Fruit fly (Drosophila melanogaster) whole organism, prepupa: ENCODE data around the gene CG13920.

Experiments used
- Blimp-1 ChIP-seq: fragments of 200-800 bp; sonication (Bioruptor generic); optimal IDR thresholded peaks from 3 replicates; lab custom pipeline; 2017; ENCODE audit warnings: missing biosample characterization, missing genetic modification characterization, mild to moderate bottlenecking, moderate library complexity, missing genetic modification reagents
- CG10631 ChIP-seq: fragments of 200-800 bp; sonication (Bioruptor generic); optimal IDR thresholded peaks from 2 replicates; lab custom pipeline; 2016; ENCODE audit warnings: missing biosample characterization, missing genetic modification characterization
- CG11902 ChIP-seq: fragments of 200-800 bp; sonication (Bioruptor generic); optimal IDR thresholded peaks from 3 replicates; lab custom pipeline; 2016; ENCODE audit warnings: missing biosample characterization, missing genetic modification characterization
- CG15336 ChIP-seq: fragments of 200-800 bp; sonication (Bioruptor generic); IDR thresholded peaks from 2 replicates; pipeline ENCODE4 v1.3.6; 2022; ENCODE audit warnings: missing biosample characterization, missing genetic modification characterization
- CG16779 ChIP-seq: fragments of 200-800 bp; sonication (Bioruptor generic); optimal IDR thresholded peaks from 3 replicates; lab custom pipeline; 2017; ENCODE audit warnings: missing biosample characterization, mild to moderate bottlenecking, missing genetic modification characterization
- CG3032 ChIP-seq: fragments of 200-800 bp; optimal IDR thresholded peaks from 2 replicates; lab custom pipeline; 2019; ENCODE audit warnings: missing biosample characterization, mild to moderate bottlenecking, missing genetic modification characterization, moderate library complexity
- CG31627 ChIP-seq: fragments of 200-800 bp; sonication (Bioruptor generic); optimal IDR thresholded peaks from 3 replicates; lab custom pipeline; 2016; ENCODE audit warnings: missing biosample characterization, missing genetic modification characterization
- CG32006 ChIP-seq: fragments of 200-800 bp; sonication (Bioruptor generic); optimal IDR thresholded peaks from 3 replicates; lab custom pipeline; 2017; ENCODE audit warnings: missing biosample characterization, mild to moderate bottlenecking, missing genetic modification characterization
- CG34406 ChIP-seq: fragments of 200-800 bp; sonication (Bioruptor generic); optimal IDR thresholded peaks from 3 replicates; lab custom pipeline; 2016; ENCODE audit warnings: missing biosample characterization, missing genetic modification characterization
- CG3919 ChIP-seq: fragments of 200-800 bp; sonication (Bioruptor generic); optimal IDR thresholded peaks from 3 replicates; lab custom pipeline; 2016; ENCODE audit warnings: missing biosample characterization, missing genetic modification characterization
- CG4318 ChIP-seq: fragments of 200-800 bp; sonication (Bioruptor generic); optimal IDR thresholded peaks from 3 replicates; lab custom pipeline; 2017; ENCODE audit warnings: missing biosample characterization, mild to moderate bottlenecking, missing genetic modification characterization
- CG6163 ChIP-seq: fragments of 200-800 bp; sonication (Bioruptor generic); IDR thresholded peaks from 3 replicates; pipeline ENCODE4 v1.3.6; 2022; ENCODE audit warnings: missing biosample characterization, missing genetic modification characterization
- CG6276 ChIP-seq: fragments of 200-800 bp; sonication (Bioruptor generic); optimal IDR thresholded peaks from 2 replicates; lab custom pipeline; 2017; ENCODE audit warnings: missing biosample characterization, mild to moderate bottlenecking, missing genetic modification characterization
- CG7368 ChIP-seq: fragments of 200-800 bp; sonication (Bioruptor generic); optimal IDR thresholded peaks from 3 replicates; lab custom pipeline; 2016; ENCODE audit warnings: missing biosample characterization, missing genetic modification characterization
- CG8119 ChIP-seq: fragments of 200-800 bp; sonication (Bioruptor generic); IDR thresholded peaks from 3 replicates; pipeline ENCODE4 v1.3.6; 2022; ENCODE audit warnings: missing biosample characterization, missing genetic modification characterization
- CG8319 ChIP-seq: fragments of 200-800 bp; sonication (Bioruptor generic); optimal IDR thresholded peaks from 3 replicates; lab custom pipeline; 2016; ENCODE audit warnings: missing biosample characterization, missing genetic modification characterization
- CG8632 ChIP-seq: fragments of 200-800 bp; sonication (Bioruptor generic); optimal IDR thresholded peaks from 3 replicates; lab custom pipeline; 2016; ENCODE audit warnings: missing biosample characterization, missing genetic modification characterization
- CG9139 ChIP-seq: fragments of 200-800 bp; sonication (Bioruptor generic); optimal IDR thresholded peaks from 3 replicates; lab custom pipeline; 2017; ENCODE audit warnings: missing biosample characterization, mild to moderate bottlenecking, missing genetic modification characterization
- Eip75B ChIP-seq: fragments of 200-800 bp; sonication (Bioruptor generic); optimal IDR thresholded peaks from 3 replicates; lab custom pipeline; 2016; ENCODE audit warnings: missing biosample characterization, missing genetic modification characterization
- Eip78C ChIP-seq: fragments of 200-800 bp; sonication (Bioruptor generic); peaks from one replicate; lab custom pipeline; 2016; ENCODE audit warnings: missing biosample characterization, missing genetic modification characterization
- Eip93F ChIP-seq: fragments of 200-800 bp; sonication (Bioruptor generic); optimal IDR thresholded peaks from 2 replicates; lab custom pipeline; 2016; ENCODE audit warnings: missing biosample characterization, mild to moderate bottlenecking, missing genetic modification characterization
- Ets21C ChIP-seq: fragments of 200-800 bp; sonication (Bioruptor generic); optimal IDR thresholded peaks from 3 replicates; lab custom pipeline; 2016; ENCODE audit warnings: missing biosample characterization, missing genetic modification characterization
- Ets96B ChIP-seq: fragments of 200-800 bp; optimal IDR thresholded peaks from 2 replicates; lab custom pipeline; 2019; ENCODE audit warnings: missing biosample characterization, mild to moderate bottlenecking, missing genetic modification characterization, moderate library complexity
- Gug ChIP-seq: fragments of 200-800 bp; sonication (Bioruptor generic); IDR thresholded peaks from 2 replicates; pipeline ENCODE4 v1.3.6; 2022; ENCODE audit warnings: missing biosample characterization, missing genetic modification characterization
- Hr38 ChIP-seq: sonication (Bioruptor generic); optimal IDR thresholded peaks from 2 replicates; lab custom pipeline; 2016; ENCODE audit warnings: missing biosample characterization, missing genetic modification characterization
- Hr39 ChIP-seq: fragments of 200-800 bp; sonication (Bioruptor generic); optimal IDR thresholded peaks from 2 replicates; lab custom pipeline; 2016; ENCODE audit warnings: missing biosample characterization, missing genetic modification characterization
- Hr4 ChIP-seq: fragments of 200-800 bp; sonication (Bioruptor generic); optimal IDR thresholded peaks from 3 replicates; lab custom pipeline; 2016; ENCODE audit warnings: missing biosample characterization, missing genetic modification characterization
- Lpt ChIP-seq: fragments of 200-800 bp; sonication (Bioruptor generic); optimal IDR thresholded peaks from 3 replicates; lab custom pipeline; 2016; ENCODE audit warnings: missing biosample characterization, missing genetic modification characterization
- Met ChIP-seq: fragments of 200-800 bp; sonication (Bioruptor generic); optimal IDR thresholded peaks from 3 replicates; lab custom pipeline; 2016; ENCODE audit warnings: missing biosample characterization, missing genetic modification characterization
- OdsH ChIP-seq: fragments of 200-800 bp; sonication (Bioruptor generic); optimal IDR thresholded peaks from 3 replicates; lab custom pipeline; 2016; ENCODE audit warnings: missing biosample characterization, missing genetic modification characterization
- Smox ChIP-seq: fragments of 200-800 bp; sonication (Bioruptor generic); optimal IDR thresholded peaks from 3 replicates; lab custom pipeline; 2016; ENCODE audit warnings: missing biosample characterization, missing genetic modification characterization
- Sox102F ChIP-seq: fragments of 200-800 bp; sonication (Bioruptor generic); optimal IDR thresholded peaks from 2 replicates; lab custom pipeline; 2016; ENCODE audit warnings: missing biosample characterization, mild to moderate bottlenecking, missing genetic modification characterization
- Sox14 ChIP-seq: fragments of 200-800 bp; sonication (Bioruptor generic); optimal IDR thresholded peaks from 3 replicates; lab custom pipeline; 2016; ENCODE audit warnings: missing biosample characterization, missing genetic modification characterization
- Sox15 ChIP-seq: fragments of 200-800 bp; sonication (Bioruptor generic); optimal IDR thresholded peaks from 3 replicates; lab custom pipeline; 2016; ENCODE audit warnings: missing biosample characterization, missing genetic modification characterization
- achi ChIP-seq: fragments of 200-800 bp; sonication (Bioruptor generic); optimal IDR thresholded peaks from 3 replicates; lab custom pipeline; 2016; ENCODE audit warnings: missing biosample characterization, missing genetic modification characterization
- acj6 ChIP-seq: fragments of 200-800 bp; sonication (Bioruptor generic); optimal IDR thresholded peaks from 3 replicates; lab custom pipeline; 2016; ENCODE audit warnings: missing biosample characterization, missing genetic modification characterization
- cyc ChIP-seq: fragments of 200-800 bp; sonication (Bioruptor generic); optimal IDR thresholded peaks from 3 replicates; lab custom pipeline; 2016; ENCODE audit warnings: missing biosample characterization, missing genetic modification characterization
- dac ChIP-seq: fragments of 200-800 bp; sonication (Bioruptor generic); optimal IDR thresholded peaks from 2 replicates; lab custom pipeline; 2017; ENCODE audit warnings: missing biosample characterization, mild to moderate bottlenecking, missing genetic modification characterization
- dsx ChIP-seq: fragments of 200-800 bp; optimal IDR thresholded peaks from 3 replicates; lab custom pipeline; 2019; ENCODE audit warnings: missing biosample characterization, mild to moderate bottlenecking, missing genetic modification characterization, moderate library complexity; ENCODE audit not compliant: poor library complexity, severe bottlenecking
- eg ChIP-seq: fragments of 200-800 bp; sonication (Bioruptor generic); IDR thresholded peaks from 3 replicates; pipeline ENCODE4 v1.3.6; 2022; ENCODE audit warnings: missing biosample characterization, missing genetic modification characterization
- esn ChIP-seq: fragments of 200-800 bp; sonication (Bioruptor generic); optimal IDR thresholded peaks from 2 replicates; lab custom pipeline; 2016; ENCODE audit warnings: missing biosample characterization, mild to moderate bottlenecking, missing genetic modification characterization, moderate library complexity
- fd59A ChIP-seq: fragments of 200-800 bp; sonication (Bioruptor generic); optimal IDR thresholded peaks from 2 replicates; lab custom pipeline; 2017; ENCODE audit warnings: missing biosample characterization, mild to moderate bottlenecking, missing genetic modification characterization, missing genetic modification reagents
- fd85E ChIP-seq: fragments of 200-800 bp; sonication (Bioruptor generic); optimal IDR thresholded peaks from 3 replicates; lab custom pipeline; 2016; ENCODE audit warnings: missing biosample characterization, missing genetic modification characterization
- lz ChIP-seq: fragments of 200-800 bp; sonication (Bioruptor generic); optimal IDR thresholded peaks from 3 replicates; lab custom pipeline; 2016; ENCODE audit warnings: missing biosample characterization, missing genetic modification characterization
- net ChIP-seq: fragments of 200-800 bp; sonication (Bioruptor generic); optimal IDR thresholded peaks from 3 replicates; lab custom pipeline; 2016; ENCODE audit warnings: missing biosample characterization, missing genetic modification characterization
- salr ChIP-seq, 2 experiments: fragments of 200-800 bp; sonication (Bioruptor generic); optimal IDR thresholded peaks; 3 replicates each; lab custom pipeline; 2016 to 2018; ENCODE audit warnings: missing biosample characterization in 2 of 2, missing genetic modification characterization in 2 of 2, mild to moderate bottlenecking in 1 of 2
- spab ChIP-seq: fragments of 200-800 bp; sonication (Bioruptor generic); optimal IDR thresholded peaks from 2 replicates; lab custom pipeline; 2017; ENCODE audit warnings: missing biosample characterization, mild to moderate bottlenecking, missing genetic modification characterization, missing genetic modification reagents
- ss ChIP-seq, 2 experiments: fragments of 200-800 bp; sonication (Bioruptor generic); optimal IDR thresholded peaks; 2 replicates in 1 of 2; 3 replicates in 1 of 2; lab custom pipeline; 2017 to 2018; ENCODE audit warnings: mild to moderate bottlenecking in 2 of 2, missing biosample characterization in 2 of 2, missing genetic modification characterization in 2 of 2, moderate library complexity in 1 of 2
- svp ChIP-seq: fragments of 200-800 bp; sonication (Bioruptor generic); peaks from one replicate; lab custom pipeline; 2016; ENCODE audit warnings: missing biosample characterization, missing genetic modification characterization
- topi ChIP-seq: fragments of 200-800 bp; sonication (Bioruptor generic); optimal IDR thresholded peaks from 3 replicates; lab custom pipeline; 2016; ENCODE audit warnings: missing biosample characterization, missing genetic modification characterization
- vri ChIP-seq: fragments of 200-800 bp; sonication (Bioruptor generic); optimal IDR thresholded peaks from 3 replicates; lab custom pipeline; 2016; ENCODE audit warnings: missing biosample characterization, mild to moderate bottlenecking, missing genetic modification characterization

CG13920 gene

dm6 chr3L:1692122-1692786 lies 43.5 kb downstream of the CG13920 start:
- TF ChIP-seq Ets96B (tag; lab: Kevin White, UChicago) (peak; percentile 84), Sox102F (GFP tag; lab: Kevin White, UChicago) (peak; percentile 91), Blimp-1 (peak; percentile 73), CG4318 (GFP tag; lab: Kevin White, UChicago) (peak; percentile 58), salr (GFP tag; optimal IDR thresholded peaks at IDR 0.05; lab: Kevin White, UChicago) (peak; percentile 73 to 83), dsx (GFP tag; lab: Kevin White, UChicago) (peak; percentile 78), Met (GFP tag; lab: Kevin White, UChicago) (peak; percentile 93), CG9139 (GFP tag; lab: Kevin White, UChicago) (peak; percentile 70), Gug (peak; percentile 76), CG11902 (GFP tag; lab: Kevin White, UChicago) (peak; percentile 78), fd59A (peak; percentile 92), CG10631 (GFP tag; lab: Kevin White, UChicago) (peak; percentile 91), Hr39 (GFP tag; lab: Kevin White, UChicago) (peak; percentile 94), lz (GFP tag; lab: Kevin White, UChicago) (peak; percentile 90), esn (GFP tag; lab: Kevin White, UChicago) (peak; percentile 94), spab (peak; percentile 84), CG8632 (GFP tag; lab: Kevin White, UChicago) (peak; percentile 88), Sox14 (GFP tag; lab: Kevin White, UChicago) (peak; percentile 93), Eip75B (GFP tag; lab: Kevin White, UChicago) (peak; percentile 93), Hr38 (no peak), eg (GFP tag; lab: Robert Waterston, UW) (peak; percentile 79), Hr4 (GFP tag; lab: Kevin White, UChicago) (peak; percentile 78), CG16779 (peak; percentile 82), CG7368 (GFP tag; lab: Kevin White, UChicago) (peak; percentile 83), ss (GFP tag; optimal IDR thresholded peaks at IDR 0.05; lab: Kevin White, UChicago) (peak; percentile 78 to 81), CG31627 (peak; percentile 93), Eip78C (GFP tag; lab: Kevin White, UChicago) (peak; percentile 95), CG15336 (GFP tag; lab: Robert Waterston, UW) (peak; percentile 85), vri (GFP tag; lab: Kevin White, UChicago) (peak; percentile 89), CG34406 (GFP tag; lab: Kevin White, UChicago) (peak; percentile 87), topi (GFP tag; lab: Kevin White, UChicago) (peak; percentile 90), Eip93F (GFP tag; lab: Kevin White, UChicago) (peak; percentile 85), fd85E (GFP tag; lab: Kevin White, UChicago) (peak; percentile 8), Smox (peak; percentile 88), svp (GFP tag; lab: Kevin White, UChicago) (peak; percentile 96), CG8319 (GFP tag; lab: Kevin White, UChicago) (peak; percentile 86), CG32006 (peak; percentile 87), CG6276 (GFP tag; lab: Kevin White, UChicago) (peak; percentile 48), CG3032 (tag; lab: Kevin White, UChicago) (peak; percentile 84), CG6163 (GFP tag; lab: Robert Waterston, UW) (peak; percentile 96), dac (GFP tag; lab: Kevin White, UChicago) (peak; percentile 43), net (GFP tag; lab: Kevin White, UChicago) (peak; percentile 87), acj6 (GFP tag; lab: Kevin White, UChicago) (peak; percentile 90), CG8119 (GFP tag; lab: Robert Waterston, UW) (peak; percentile 87), OdsH (GFP tag; lab: Kevin White, UChicago) (peak; percentile 89), CG3919 (GFP tag; lab: Kevin White, UChicago) (peak; percentile 87), cyc (GFP tag; lab: Kevin White, UChicago) (peak; percentile 87), Ets21C (GFP tag; lab: Kevin White, UChicago) (peak; percentile 84), Sox15 (GFP tag; lab: Kevin White, UChicago) (peak; percentile 85), achi (GFP tag; lab: Kevin White, UChicago) (peak; percentile 87), Lpt (GFP tag; lab: Kevin White, UChicago) (peak; percentile 77)
